Fruit fly (Drosophila melanogaster) whole organism, embryonic: ENCODE measurements around the gene PolQ.

ENCODE experiments used
- BtbVII ChIP-seq: fragments of 200-800 bp; sonication (Bioruptor generic); optimal IDR thresholded peaks from 3 replicates; lab custom pipeline; 2017; ENCODE audit warnings: missing biosample characterization, mild to moderate bottlenecking, missing genetic modification characterization
- CG10543 ChIP-seq: fragments of 200-800 bp; sonication (Bioruptor generic); optimal IDR thresholded peaks from 3 replicates; lab custom pipeline; 2017; ENCODE audit warnings: missing biosample characterization, mild to moderate bottlenecking, missing genetic modification characterization, moderate library complexity
- CG11085 ChIP-seq: fragments of 200-800 bp; sonication (Bioruptor generic); IDR thresholded peaks from 2 replicates; pipeline ENCODE4 v1.3.6; 2022; ENCODE audit warnings: missing biosample characterization, missing genetic modification characterization
- CG11696 ChIP-seq: fragments of 200-800 bp; sonication (Bioruptor generic); IDR thresholded peaks from 2 replicates; pipeline ENCODE4 v1.3.6; 2022; ENCODE audit warnings: missing biosample characterization, missing genetic modification characterization
- CG12744 ChIP-seq: fragments of 200-800 bp; sonication (Bioruptor generic); optimal IDR thresholded peaks from 2 replicates; lab custom pipeline; 2016; ENCODE audit warnings: missing biosample characterization, missing genetic modification characterization
- CG13775 ChIP-seq: fragments of 200-800 bp; sonication (Bioruptor generic); optimal IDR thresholded peaks from 3 replicates; lab custom pipeline; 2017; ENCODE audit warnings: missing biosample characterization, mild to moderate bottlenecking, missing genetic modification characterization
- CG14667 ChIP-seq: fragments of 200-800 bp; sonication (Bioruptor generic); IDR thresholded peaks from 2 replicates; pipeline ENCODE4 v1.3.6; 2022; ENCODE audit warnings: missing biosample characterization, missing genetic modification characterization
- CG14860 ChIP-seq: fragments of 200-800 bp; sonication (Bioruptor generic); IDR thresholded peaks from 3 replicates; pipeline ENCODE4 v1.3.6; 2022; ENCODE audit warnings: missing biosample characterization, missing genetic modification characterization; ENCODE audit not compliant: partially characterized antibody
- CG17186 ChIP-seq: fragments of 200-800 bp; sonication (Bioruptor generic); optimal IDR thresholded peaks from 3 replicates; lab custom pipeline; 2017; ENCODE audit warnings: missing biosample characterization, missing genetic modification reagents, missing genetic modification characterization
- CG17359 ChIP-seq: fragments of 200-800 bp; sonication (Bioruptor generic); optimal IDR thresholded peaks from 3 replicates; lab custom pipeline; 2018; ENCODE audit warnings: missing biosample characterization, mild to moderate bottlenecking, missing genetic modification characterization, moderate library complexity
- CG17568 ChIP-seq: fragments of 200-800 bp; sonication (Bioruptor generic); optimal IDR thresholded peaks from 2 replicates; lab custom pipeline; 2018; ENCODE audit warnings: missing biosample characterization, mild to moderate bottlenecking, missing genetic modification characterization, moderate library complexity
- CG18262 ChIP-seq: fragments of 200-800 bp; optimal IDR thresholded peaks from 3 replicates; lab custom pipeline; 2019; ENCODE audit warnings: missing biosample characterization, mild to moderate bottlenecking, missing genetic modification characterization, moderate library complexity
- CG1832 ChIP-seq: fragments of 200-800 bp; sonication (Bioruptor generic); optimal IDR thresholded peaks from 2 replicates; lab custom pipeline; 2017; ENCODE audit warnings: missing biosample characterization, mild to moderate bottlenecking, missing genetic modification characterization, inconsistent platforms
- CG18764 ChIP-seq: fragments of 200-800 bp; sonication (Bioruptor generic); optimal IDR thresholded peaks from 3 replicates; lab custom pipeline; 2016; ENCODE audit warnings: missing biosample characterization, missing genetic modification characterization
- CG2199 ChIP-seq: fragments of 200-800 bp; sonication (Bioruptor generic); IDR thresholded peaks from 3 replicates; pipeline ENCODE4 v1.3.6; 2022; ENCODE audit warnings: missing biosample characterization, missing genetic modification characterization
- CG2889 ChIP-seq: fragments of 200-800 bp; sonication (Bioruptor generic); IDR thresholded peaks from 3 replicates; pipeline ENCODE4 v1.3.6; 2022; ENCODE audit warnings: missing biosample characterization, missing genetic modification characterization
- CG30020 ChIP-seq: fragments of 200-800 bp; optimal IDR thresholded peaks from 2 replicates; lab custom pipeline; 2019; ENCODE audit warnings: missing biosample characterization, mild to moderate bottlenecking, missing genetic modification characterization, moderate library complexity
- CG4328 ChIP-seq: fragments of 200-800 bp; sonication (Bioruptor generic); optimal IDR thresholded peaks from 3 replicates; lab custom pipeline; 2017; ENCODE audit warnings: missing biosample characterization, missing genetic modification reagents, missing genetic modification characterization
- CG4617 ChIP-seq: fragments of 200-800 bp; sonication (Bioruptor generic); optimal IDR thresholded peaks from 3 replicates; lab custom pipeline; 2016; ENCODE audit warnings: missing biosample characterization, missing genetic modification characterization, borderline replicate concordance
- CG7556 ChIP-seq: fragments of 200-800 bp; sonication (Bioruptor generic); optimal IDR thresholded peaks from 2 replicates; lab custom pipeline; 2017; ENCODE audit warnings: missing biosample characterization, mild to moderate bottlenecking, missing genetic modification characterization
- CG7745 ChIP-seq: fragments of 200-800 bp; sonication (Bioruptor generic); optimal IDR thresholded peaks from 2 replicates; lab custom pipeline; 2018; ENCODE audit warnings: missing biosample characterization, mild to moderate bottlenecking, missing genetic modification characterization, moderate library complexity
- CG8290 ChIP-seq, 3 experiments: fragments of 200-800 bp; sonication (Bioruptor generic); optimal IDR thresholded peaks; 2 replicates each; lab custom pipeline; 2016 to 2019; ENCODE audit warnings: missing biosample characterization in 3 of 3, missing genetic modification characterization in 3 of 3, mild to moderate bottlenecking in 2 of 3, moderate library complexity in 1 of 3
- CG9876 ChIP-seq: fragments of 200-800 bp; sonication (Bioruptor generic); optimal IDR thresholded peaks from 2 replicates; lab custom pipeline; 2016; ENCODE audit warnings: missing biosample characterization, missing genetic modification characterization
- Dfd ChIP-seq, 2 experiments: fragments of >200 bp; optimal IDR thresholded peaks; 2 replicates each; lab custom pipeline; 2017; ENCODE audit warnings: missing biosample characterization in 2 of 2, missing genetic modification characterization in 2 of 2
- Fer2 ChIP-seq: fragments of 200-800 bp; sonication (Bioruptor generic); optimal IDR thresholded peaks from 2 replicates; lab custom pipeline; 2018; ENCODE audit warnings: missing biosample characterization, mild to moderate bottlenecking, missing genetic modification characterization, moderate library complexity
- HLH3B ChIP-seq: fragments of 200-800 bp; sonication (Bioruptor generic); IDR thresholded peaks from 2 replicates; pipeline ENCODE4 v1.3.6; 2022; ENCODE audit warnings: missing biosample characterization, missing genetic modification characterization
- Hand ChIP-seq: fragments of 200-800 bp; sonication (Bioruptor generic); optimal IDR thresholded peaks from 2 replicates; lab custom pipeline; 2017; ENCODE audit warnings: mild to moderate bottlenecking, missing biosample characterization, missing genetic modification reagents, missing genetic modification characterization
- Hr39 ChIP-seq: fragments of >200 bp; optimal IDR thresholded peaks from 2 replicates; lab custom pipeline; 2017
- Med ChIP-seq: fragments of 200-800 bp; sonication (Bioruptor generic); peaks from one replicate; lab custom pipeline; 2016; ENCODE audit warnings: missing biosample characterization, missing genetic modification characterization, mild to moderate bottlenecking, inconsistent platforms, moderate library complexity
- Mes4 ChIP-seq: fragments of 200-800 bp; sonication (Bioruptor generic); optimal IDR thresholded peaks from 2 replicates; lab custom pipeline; 2016; ENCODE audit warnings: missing biosample characterization, missing genetic modification characterization
- Pdp1 ChIP-seq, 2 experiments: fragments of 200-800 bp; sonication (Bioruptor generic); optimal IDR thresholded peaks; 3 replicates each; lab custom pipeline; 2016; ENCODE audit warnings: missing biosample characterization in 2 of 2, missing genetic modification characterization in 2 of 2, mild to moderate bottlenecking in 1 of 2, moderate library complexity in 1 of 2
- aop ChIP-seq: fragments of 200-800 bp; sonication (Bioruptor generic); IDR thresholded peaks from 2 replicates; pipeline ENCODE4 v1.3.6; 2022; ENCODE audit warnings: missing biosample characterization, missing genetic modification characterization
- bowl ChIP-seq: fragments of 200-800 bp; sonication (Bioruptor generic); IDR thresholded peaks from 2 replicates; pipeline ENCODE4 v1.3.6; 2022; ENCODE audit warnings: missing biosample characterization, missing genetic modification characterization
- cato ChIP-seq: fragments of 200-800 bp; sonication (Bioruptor generic); optimal IDR thresholded peaks from 2 replicates; lab custom pipeline; 2016; ENCODE audit warnings: missing biosample characterization, missing genetic modification characterization, borderline replicate concordance
- cg ChIP-seq: fragments of 200-800 bp; sonication (Bioruptor generic); optimal IDR thresholded peaks from 3 replicates; lab custom pipeline; 2019; ENCODE audit warnings: missing biosample characterization, mild to moderate bottlenecking, missing genetic modification characterization, moderate library complexity
- danr ChIP-seq: fragments of 200-800 bp; sonication (Bioruptor generic); IDR thresholded peaks from 2 replicates; pipeline ENCODE4 v1.3.6; 2022; ENCODE audit warnings: missing biosample characterization, missing genetic modification characterization
- dpn ChIP-seq, 2 experiments: fragments of 200-800 bp; sonication (Bioruptor generic); optimal IDR thresholded peaks; 3 replicates each; lab custom pipeline; 2016; ENCODE audit warnings: missing biosample characterization in 2 of 2, missing genetic modification characterization in 2 of 2
- esg ChIP-seq: fragments of 200-800 bp; sonication (Bioruptor generic); conservative IDR thresholded peaks from 2 replicates; pipeline ENCODE4 v1.3.6; 2022; ENCODE audit warnings: missing biosample characterization, missing genetic modification characterization
- h ChIP-seq: fragments of >200 bp; optimal IDR thresholded peaks from 2 replicates; lab custom pipeline; 2017
- insv ChIP-seq, 2 experiments: fragments of 200-800 bp; sonication (Bioruptor generic); optimal IDR thresholded peaks; 3 replicates each; lab custom pipeline; 2016 to 2018; ENCODE audit warnings: missing biosample characterization in 2 of 2, missing genetic modification characterization in 2 of 2
- kah ChIP-seq: fragments of 200-800 bp; sonication (Bioruptor generic); optimal IDR thresholded peaks from 2 replicates; lab custom pipeline; 2018; ENCODE audit warnings: missing biosample characterization, mild to moderate bottlenecking, missing genetic modification characterization
- mld ChIP-seq: fragments of 200-800 bp; sonication (Bioruptor generic); IDR thresholded peaks from 3 replicates; pipeline ENCODE4 v1.3.6; 2022; ENCODE audit warnings: missing biosample characterization, missing genetic modification characterization; ENCODE audit not compliant: partially characterized antibody
- otp ChIP-seq: fragments of 200-800 bp; sonication (Bioruptor generic); IDR thresholded peaks from 3 replicates; pipeline ENCODE4, ENCODE4 v1.3.6; 2022; ENCODE audit warnings: missing biosample characterization, missing genetic modification characterization
- pho ChIP-seq: fragments of 200-800 bp; sonication (Bioruptor generic); optimal IDR thresholded peaks from 2 replicates; lab custom pipeline; 2016; ENCODE audit warnings: missing biosample characterization, missing genetic modification characterization
- pita ChIP-seq: fragments of 200-800 bp; sonication (Bioruptor generic); optimal IDR thresholded peaks from 2 replicates; lab custom pipeline; 2017; ENCODE audit warnings: missing biosample characterization, mild to moderate bottlenecking, missing genetic modification characterization
- pum ChIP-seq: fragments of 200-800 bp; sonication (Bioruptor generic); optimal IDR thresholded peaks from 2 replicates; lab custom pipeline; 2016; ENCODE audit warnings: missing biosample characterization, missing genetic modification characterization
- sim ChIP-seq: fragments of 200-800 bp; sonication (Bioruptor generic); IDR thresholded peaks from 2 replicates; pipeline ENCODE4 v1.3.6; 2022; ENCODE audit warnings: missing biosample characterization, missing genetic modification characterization
- tap ChIP-seq: fragments of 200-800 bp; optimal IDR thresholded peaks from 3 replicates; lab custom pipeline; 2019; ENCODE audit warnings: missing biosample characterization, mild to moderate bottlenecking, missing genetic modification characterization, moderate library complexity
- usp ChIP-seq: fragments of >200 bp; optimal IDR thresholded peaks from 2 replicates; lab custom pipeline; 2017; ENCODE audit warnings: missing biosample characterization, missing genetic modification characterization
- vfl ChIP-seq: fragments of 200-800 bp; sonication (Bioruptor generic); optimal IDR thresholded peaks from 2 replicates; lab custom pipeline; 2016; ENCODE audit warnings: missing biosample characterization, missing genetic modification characterization
- wor ChIP-seq: fragments of 200-800 bp; sonication (Bioruptor generic); IDR thresholded peaks from 2 replicates; pipeline ENCODE4 v1.3.6; 2022; ENCODE audit warnings: missing biosample characterization, missing genetic modification characterization

The PolQ gene

DNA sequence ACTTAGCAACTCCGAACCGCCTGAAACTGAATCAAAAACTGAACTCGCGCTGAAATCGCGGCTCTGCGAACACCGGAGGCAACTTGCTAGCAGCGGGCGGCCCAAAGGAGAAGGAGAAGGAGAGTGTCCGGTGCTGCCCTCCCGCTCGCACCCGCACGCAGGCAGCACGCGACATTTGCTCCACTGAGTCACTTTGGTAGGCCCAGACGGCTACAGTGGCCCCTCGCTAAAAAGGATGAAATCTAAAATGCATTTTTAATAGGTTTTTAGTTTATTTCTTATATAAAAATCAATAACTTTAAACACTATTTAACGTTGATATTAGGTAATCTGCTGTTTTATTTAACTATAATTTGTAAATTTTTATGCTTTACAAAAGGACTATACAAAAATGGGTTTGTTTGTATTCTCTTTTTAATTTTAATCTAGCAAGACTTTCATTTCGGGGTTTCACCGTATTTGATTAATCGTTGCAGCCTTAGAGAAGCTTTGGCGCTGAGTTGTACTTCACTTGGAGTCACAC, 10.4 kb upstream of the PolQ start, which contains the start of gene Men (continued):
- TF ChIP-seq CG11696 (GFP tag; lab: Robert Waterston, UW) (0 out of 2 replicates have a peak, but pooled peaks have one; percentile 8), CG17568 (GFP tag; lab: Kevin White, UChicago) (no peak), mld (GFP tag; lab: Robert Waterston, UW) (no peak), BtbVII (GFP tag; lab: Kevin White, UChicago) (peak; percentile 28), Pdp1 (GFP tag; optimal IDR thresholded peaks at IDR 0.05; lab: Kevin White, UChicago) (peak; percentile 4 to 18), cato (GFP tag; lab: Kevin White, UChicago) (no peak), pho (no peak), CG17359 (peak; percentile 61), CG11085 (GFP tag; lab: Robert Waterston, UW) (no peak), wor (GFP tag; lab: Robert Waterston, UW) (peak; percentile 10; the same call in 1 of the 2 replicates), CG7556 (GFP tag; lab: Kevin White, UChicago) (peak; percentile 78), CG2199 (GFP tag; lab: Robert Waterston, UW) (no peak), insv (GFP tag; optimal IDR thresholded peaks at IDR 0.05; lab: Kevin White, UChicago) (peak in 1 of 2 experiments; percentile 2), otp (GFP tag; lab: Robert Waterston, UW) (0 out of 3 replicates have a peak, but pooled peaks have one; percentile 9), CG30020 (peak; percentile 40), CG10543 (GFP tag; lab: Kevin White, UChicago) (peak; percentile 31), CG17186 (GFP tag; lab: Kevin White, UChicago) (no peak), esg (GFP tag; lab: Robert Waterston, UW) (peak; percentile 41; the same call in 1 of the 2 replicates), CG2889 (GFP tag; lab: Robert Waterston, UW) (no peak), CG14860 (GFP tag; lab: Robert Waterston, UW) (no peak), Med (peak; percentile 71), CG8290 (GFP tag; optimal IDR thresholded peaks at IDR 0.05; lab: Kevin White, UChicago) (no peak), CG8290 (tag; optimal IDR thresholded peaks at IDR 0.05; lab: Kevin White, UChicago) (no peak), kah (GFP tag; lab: Kevin White, UChicago) (peak; percentile 16), CG12744 (GFP tag; lab: Kevin White, UChicago) (no peak), CG18262 (tag; lab: Kevin White, UChicago) (peak; percentile 63), CG7745 (no peak), tap (tag; lab: Kevin White, UChicago) (peak; percentile 24), Hand (no peak), bowl (no peak), pita (no peak), usp (GFP tag; lab: Kevin White, UChicago) (no peak), Mes4 (GFP tag; lab: Kevin White, UChicago) (no peak), pum (GFP tag; lab: Kevin White, UChicago) (no peak), cg (GFP tag; lab: Kevin White, UChicago) (no peak), CG1832 (GFP tag; lab: Kevin White, UChicago) (peak; percentile 56), CG13775 (peak; percentile 27), danr (GFP tag; lab: Robert Waterston, UW) (no peak), CG4617 (GFP tag; lab: Kevin White, UChicago) (no peak), aop (GFP tag; lab: Robert Waterston, UW) (no peak), Hr39 (lab: Kevin White, UChicago) (no peak), vfl (no peak), CG4328 (no peak), CG14667 (GFP tag; lab: Robert Waterston, UW) (no peak), dpn (GFP tag; optimal IDR thresholded peaks at IDR 0.05; lab: Kevin White, UChicago) (peak; percentile 2 to 48), CG18764 (peak; percentile 29), sim (GFP tag; lab: Robert Waterston, UW) (no peak), CG9876 (GFP tag; lab: Kevin White, UChicago) (no peak), Fer2 (tag; lab: Kevin White, UChicago) (peak; percentile 34), Dfd (GFP tag; optimal IDR thresholded peaks at IDR 0.05; lab: Kevin White, UChicago) (no peak), h (lab: Kevin White, UChicago) (no peak), HLH3B (GFP tag; lab: Robert Waterston, UW) (peak; percentile 66)
